Worm (Caenorhabditis elegans) whole organism, late embryonic: ENCODE results near the gene znf-593.
A peak's percentile ranks its signal among the peaks of the same experiment; 100 is the strongest.

Experiments
- F13H6.1 ChIP-seq: sonication (generic microtip); optimal IDR thresholded peaks from 2 replicates; lab custom pipeline; 2016; ENCODE audit warnings: missing genetic modification characterization, missing compliant biosample characterization
- Y22D7AL.16 ChIP-seq: sonication (generic microtip); optimal IDR thresholded peaks from 2 replicates; lab custom pipeline; 2016; ENCODE audit warnings: missing genetic modification characterization, missing compliant biosample characterization
- ceh-9 ChIP-seq: sonication (generic microtip); optimal IDR thresholded peaks from 2 replicates; lab custom pipeline; 2016; ENCODE audit warnings: mild to moderate bottlenecking, missing genetic modification characterization, inconsistent platforms, missing compliant biosample characterization
- fkh-10 ChIP-seq: fragments of 150-350 bp; optimal IDR thresholded peaks from 2 replicates; lab custom pipeline; 2014; ENCODE audit warnings: missing biosample characterization, missing genetic modification reagents, missing genetic modification characterization
- gmeb-2 ChIP-seq: sonication (generic microtip); optimal IDR thresholded peaks from 2 replicates; lab custom pipeline; 2016; ENCODE audit warnings: missing genetic modification characterization, inconsistent platforms, missing compliant biosample characterization
- hlh-8 ChIP-seq: sonication (generic microtip); optimal IDR thresholded peaks from 2 replicates; lab custom pipeline; 2016; ENCODE audit warnings: missing genotype, missing genetic modification characterization, missing compliant biosample characterization
- nfya-1 ChIP-seq: sonication (generic microtip); optimal IDR thresholded peaks from 2 replicates; lab custom pipeline; 2017; ENCODE audit warnings: missing genetic modification characterization, mild to moderate bottlenecking, missing compliant biosample characterization, antibody characterized with exemption, moderate library complexity
- pqm-1 ChIP-seq: sonication (generic microtip); optimal IDR thresholded peaks from 2 replicates; lab custom pipeline; 2016; ENCODE audit warnings: missing genetic modification characterization, missing compliant biosample characterization

DNA sequence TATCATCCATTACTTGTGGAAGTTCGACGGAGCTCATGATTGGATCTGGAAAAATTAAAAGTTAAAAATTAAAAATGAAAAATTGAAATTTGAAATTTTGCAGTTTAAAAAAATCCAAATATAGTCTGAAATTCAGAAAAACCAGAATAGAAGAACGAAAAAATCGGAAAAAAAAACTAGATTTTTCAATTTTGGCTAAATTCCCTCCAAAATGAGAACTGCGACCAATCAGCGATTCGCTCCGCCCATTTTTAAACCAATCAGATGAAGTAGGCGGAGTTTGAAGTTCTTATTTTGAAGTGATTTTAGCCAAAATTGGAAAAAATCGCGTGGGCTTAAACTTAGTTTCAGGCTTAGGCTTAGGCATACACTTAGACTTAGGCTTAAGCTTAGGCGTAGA, 28.5 kb upstream of the znf-593 start, which contains the start of gene Y56A3A.7:
- TF ChIP-seq ceh-9 (tag; lab: Kevin White, UChicago) (no peak), hlh-8 (no peak), gmeb-2 (tag; lab: Kevin White, UChicago) (no peak), fkh-10 (GFP tag; lab: Kevin White, UChicago) (no peak), F13H6.1 (no peak), pqm-1 (tag; lab: Kevin White, UChicago) (no peak), Y22D7AL.16 (no peak), nfya-1 (tag; lab: Kevin White, UChicago) (peak; percentile 76)
